Fruit fly (Drosophila melanogaster): ENCODE data around the gene CG32119.

Gene CG32119

DNA sequence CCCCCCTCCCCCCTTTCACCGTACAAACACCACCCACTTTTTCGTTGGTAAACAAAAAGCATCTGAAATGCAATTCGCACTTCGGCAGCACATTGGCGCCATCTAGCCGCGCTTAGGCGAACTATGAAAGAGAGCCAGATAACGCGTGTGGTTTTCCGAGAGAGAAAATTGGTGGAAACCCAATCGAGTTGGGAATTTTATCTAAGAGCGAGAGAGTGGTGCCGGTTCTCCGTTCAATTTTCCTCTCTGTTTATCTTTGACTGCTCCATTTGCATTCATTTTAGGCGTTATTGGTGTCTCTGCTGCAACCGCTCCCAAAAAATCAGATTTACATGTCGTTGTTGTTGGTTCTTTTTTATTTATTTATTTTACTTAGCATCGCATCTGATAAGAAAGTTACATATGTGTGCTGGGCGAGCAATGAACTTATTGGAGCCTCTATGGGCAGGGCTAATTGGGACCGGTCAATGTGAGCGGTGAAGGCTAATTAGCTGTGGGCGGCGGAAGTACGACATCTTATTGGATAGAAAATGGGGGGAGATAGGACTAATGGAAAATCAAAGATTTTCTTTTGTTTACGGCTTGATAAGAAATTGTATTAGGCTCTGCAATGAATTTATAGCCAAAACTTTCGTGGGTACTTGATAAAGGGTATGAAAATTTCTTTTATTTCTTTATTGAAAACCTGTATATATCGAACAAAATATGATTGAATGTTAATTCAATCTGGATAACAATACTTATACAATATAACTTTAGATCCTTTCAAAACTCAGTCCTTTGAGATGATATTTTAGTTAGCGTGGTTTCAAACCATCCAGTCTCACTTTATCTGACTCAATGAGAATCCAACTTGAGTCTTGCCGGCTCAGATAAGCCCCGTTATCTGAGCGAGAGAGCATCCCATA lies 20.7 kb downstream of the CG32119 start (continued):
- no peak for TF ChIP-seq chn (GFP tag; optimal IDR thresholded peaks at IDR 0.05)
- no peak for TF ChIP-seq HHEX (GFP tag; optimal IDR thresholded peaks at IDR 0.05)
- no peak for TF ChIP-seq CG9727 (GFP tag; optimal IDR thresholded peaks at IDR 0.05)
- TF ChIP-seq nom (GFP tag; optimal IDR thresholded peaks at IDR 0.05), result no peak
- TF ChIP-seq Elba2 (GFP tag; optimal IDR thresholded peaks at IDR 0.05), result peak; percentile 82
- no peak for TF ChIP-seq BtbVII (GFP tag; optimal IDR thresholded peaks at IDR 0.05)
- TF ChIP-seq CG2199 (GFP tag; IDR thresholded peaks at IDR 0.05), result no peak
- TF ChIP-seq Usf (GFP tag; optimal IDR thresholded peaks at IDR 0.05), result no peak
- TF ChIP-seq HmgZ (tag; optimal IDR thresholded peaks at IDR 0.05), result no peak
- TF ChIP-seq Atf6 (GFP tag; IDR thresholded peaks at IDR 0.05), result peak; percentile 18; the same call in 1 of the 2 replicates
- TF ChIP-seq Pdp1 (GFP tag; optimal IDR thresholded peaks at IDR 0.05), result no peak
- TF ChIP-seq Optix (GFP tag; IDR thresholded peaks at IDR 0.05), result no peak
- no peak for TF ChIP-seq CG9876 (GFP tag; optimal IDR thresholded peaks at IDR 0.05)
- peak; percentile 94 for TF ChIP-seq CTCF (GFP tag; optimal IDR thresholded peaks at IDR 0.05)
- TF ChIP-seq exex (tag; optimal IDR thresholded peaks at IDR 0.05), result no peak
- TF ChIP-seq sisA (GFP tag; IDR thresholded peaks at IDR 0.05), result no peak
- TF ChIP-seq jing (GFP tag; optimal IDR thresholded peaks at IDR 0.05), result no peak
- TF ChIP-seq Neu2 (GFP tag; optimal IDR thresholded peaks at IDR 0.05; ENCODE audit: borderline replicate concordance), result no peak
- no peak for TF ChIP-seq dimm (GFP tag; IDR thresholded peaks at IDR 0.05)
- no peak for TF ChIP-seq btn (GFP tag; optimal IDR thresholded peaks at IDR 0.05)
- no peak for TF ChIP-seq CG14050 (GFP tag; IDR thresholded peaks at IDR 0.05)
- no peak for TF ChIP-seq CG8281 (tag; optimal IDR thresholded peaks at IDR 0.05)
- peak; percentile 69 for TF ChIP-seq CG4360 (GFP tag; IDR thresholded peaks at IDR 0.05)
- no peak for TF ChIP-seq CG10462 (GFP tag; optimal IDR thresholded peaks at IDR 0.05)
- no peak for TF ChIP-seq Xbp1 (GFP tag; optimal IDR thresholded peaks at IDR 0.05)
- TF ChIP-seq Adf1 (GFP tag; IDR thresholded peaks at IDR 0.05), result no peak
- TF ChIP-seq Awh (GFP tag; IDR thresholded peaks at IDR 0.05), result 0 out of 2 replicates have a peak, but pooled peaks have one; percentile 5
- TF ChIP-seq CG1792 (GFP tag; optimal IDR thresholded peaks at IDR 0.05), result no peak
- no peak for TF ChIP-seq inv (GFP tag; IDR thresholded peaks at IDR 0.05; ENCODE audit: partially characterized antibody)
- TF ChIP-seq CG31365 (tag; optimal IDR thresholded peaks at IDR 0.05), result peak; percentile 1
- no peak for TF ChIP-seq CG2678 (tag; optimal IDR thresholded peaks at IDR 0.05)
- no peak for TF ChIP-seq ase (GFP tag; IDR thresholded peaks at IDR 0.05)
- TF ChIP-seq CG12219 (GFP tag; optimal IDR thresholded peaks at IDR 0.05), result peak; percentile 13
- TF ChIP-seq toy (GFP tag; IDR thresholded peaks at IDR 0.05), result no peak
- TF ChIP-seq CG9932 (GFP tag; IDR thresholded peaks at IDR 0.05), result no peak
- peak; percentile 6 for TF ChIP-seq Med (GFP tag)
- no peak for TF ChIP-seq Doc2 (GFP tag; IDR thresholded peaks at IDR 0.05)
- TF ChIP-seq CG6791 (GFP tag; IDR thresholded peaks at IDR 0.05; ENCODE audit: partially characterized antibody), result peak; percentile 44; the same call in 1 of the 3 replicates
- peak; percentile 81 for TF ChIP-seq Deaf1 (tag; optimal IDR thresholded peaks at IDR 0.05)
- TF ChIP-seq CG30403 (GFP tag; optimal IDR thresholded peaks at IDR 0.05), result no peak
- no peak for TF ChIP-seq CG3726 (GFP tag; IDR thresholded peaks at IDR 0.05)
- no peak for TF ChIP-seq lbe (GFP tag; optimal IDR thresholded peaks at IDR 0.05)
- no peak for TF ChIP-seq CrebB (tag; optimal IDR thresholded peaks at IDR 0.05)
- TF ChIP-seq CG34376 (GFP tag; optimal IDR thresholded peaks at IDR 0.05), result no peak
- peak; percentile 78 to 93 for TF ChIP-seq Trl (optimal IDR thresholded peaks at IDR 0.05)
- no peak for TF ChIP-seq Trl (GFP tag; optimal IDR thresholded peaks at IDR 0.05)
- no peak for TF ChIP-seq Lpt (GFP tag; optimal IDR thresholded peaks at IDR 0.05)
- TF ChIP-seq CG4730 (GFP tag; IDR thresholded peaks at IDR 0.05), result no peak
- TF ChIP-seq fd102C (GFP tag; optimal IDR thresholded peaks at IDR 0.05), result no peak
- TF ChIP-seq Hand (GFP tag; optimal IDR thresholded peaks at IDR 0.05), result no peak
- 0 out of 3 replicates have a peak, but pooled peaks have one; percentile 5 for TF ChIP-seq sr (GFP tag; IDR thresholded peaks at IDR 0.05)

All from whole organism, embryonic.